Fruit fly (Drosophila melanogaster) whole organism, wandering third instar larva: Measurements from ENCODE around the gene a5.

Experiments used
- CG32264 ChIP-seq: fragments of 200-800 bp; sonication (Bioruptor generic); optimal IDR thresholded peaks from 2 replicates; lab custom pipeline; 2016; ENCODE audit warnings: missing biosample characterization, missing genetic modification characterization
- CG9705 ChIP-seq: fragments of 200-800 bp; sonication (Bioruptor generic); optimal IDR thresholded peaks from 2 replicates; lab custom pipeline; 2018; ENCODE audit warnings: missing biosample characterization, mild to moderate bottlenecking, missing genetic modification characterization
- Dfd ChIP-seq: fragments of >200 bp; optimal IDR thresholded peaks from 2 replicates; lab custom pipeline; 2017; ENCODE audit warnings: missing biosample characterization, missing genetic modification characterization
- GATAd ChIP-seq: sonication (Bioruptor generic); optimal IDR thresholded peaks from 2 replicates; lab custom pipeline; 2016; ENCODE audit warnings: missing biosample characterization, missing genetic modification characterization
- HLH106 ChIP-seq: fragments of 200-800 bp; optimal IDR thresholded peaks from 3 replicates; lab custom pipeline; 2019; ENCODE audit warnings: missing biosample characterization, mild to moderate bottlenecking, missing genetic modification characterization, moderate library complexity
- Hnf4 ChIP-seq: fragments of 200-800 bp; sonication (Bioruptor generic); optimal IDR thresholded peaks from 2 replicates; lab custom pipeline; 2016; ENCODE audit warnings: missing biosample characterization, mild to moderate bottlenecking, missing genetic modification characterization
- Hr78 ChIP-seq: fragments of >200 bp; optimal IDR thresholded peaks from 2 replicates; lab custom pipeline; 2017; ENCODE audit warnings: missing biosample characterization, missing genetic modification characterization
- Hr83 ChIP-seq: fragments of 200-300 bp; sonication (Bioruptor generic); optimal IDR thresholded peaks from 2 replicates; lab custom pipeline; 2016; ENCODE audit warnings: missing biosample characterization, mild to moderate bottlenecking, missing genetic modification characterization, moderate library complexity; ENCODE audit not compliant: poor library complexity, severe bottlenecking
- Jra ChIP-seq: sonication (Bioruptor generic); optimal IDR thresholded peaks from 2 replicates; lab custom pipeline; 2016; ENCODE audit warnings: missing biosample characterization, missing genetic modification characterization
- Mio ChIP-seq: sonication (Bioruptor generic); optimal IDR thresholded peaks from 2 replicates; lab custom pipeline; 2016; ENCODE audit warnings: missing biosample characterization, missing genetic modification characterization
- Myc ChIP-seq: fragments of >200 bp; optimal IDR thresholded peaks from 2 replicates; lab custom pipeline; 2017
- N ChIP-seq: fragments of >200 bp; optimal IDR thresholded peaks from 2 replicates; lab custom pipeline; 2018; ENCODE audit warnings: missing biosample characterization, missing external identifiers, missing genetic modification characterization
- OdsH ChIP-seq: fragments of 200-800 bp; sonication (Bioruptor generic); optimal IDR thresholded peaks from 2 replicates; lab custom pipeline; 2016; ENCODE audit warnings: missing biosample characterization, mild to moderate bottlenecking, missing genetic modification characterization
- Rel ChIP-seq, 2 experiments: fragments of 200-800 bp; sonication (Bioruptor generic) in 1 of 2; optimal IDR thresholded peaks; 2 replicates in 1 of 2; 3 replicates in 1 of 2; lab custom pipeline; 2016 to 2019; ENCODE audit warnings: mild to moderate bottlenecking in 2 of 2, missing biosample characterization in 2 of 2, missing genetic modification characterization in 2 of 2, moderate library complexity in 1 of 2
- Sp1 ChIP-seq: fragments of 200-800 bp; sonication (Bioruptor generic); optimal IDR thresholded peaks from 3 replicates; lab custom pipeline; 2019; ENCODE audit warnings: missing biosample characterization, mild to moderate bottlenecking, missing genetic modification characterization, moderate library complexity
- Vsx2 ChIP-seq: fragments of 200-300, 225-300 bp; sonication (Bioruptor generic); optimal IDR thresholded peaks from 2 replicates; lab custom pipeline; 2018; ENCODE audit warnings: missing biosample characterization, missing genetic modification characterization; ENCODE audit not compliant: partially characterized antibody
- br ChIP-seq: fragments of 200-800 bp; sonication (Bioruptor generic); optimal IDR thresholded peaks from 2 replicates; lab custom pipeline; 2016; ENCODE audit warnings: missing biosample characterization, missing genetic modification characterization
- brk ChIP-seq: fragments of 200-800 bp; sonication (Bioruptor generic); optimal IDR thresholded peaks from 2 replicates; lab custom pipeline; 2016; ENCODE audit warnings: missing biosample characterization, mild to moderate bottlenecking, missing genetic modification characterization
- dl ChIP-seq, 2 experiments: fragments of 175-275, 200-275 bp in 1 of 2; fragments of 200-275 bp in 1 of 2; sonication (Bioruptor generic); optimal IDR thresholded peaks; lab custom pipeline; 2018; ENCODE audit warnings: mild to moderate bottlenecking in 2 of 2, missing biosample characterization in 2 of 2, missing genetic modification characterization in 2 of 2, moderate library complexity in 2 of 2; ENCODE audit not compliant: partially characterized antibody in 2 of 2, insufficient read depth in 1 of 2
- dmrt93B ChIP-seq: fragments of 200-800 bp; sonication (Bioruptor generic); optimal IDR thresholded peaks from 2 replicates; lab custom pipeline; 2018; ENCODE audit warnings: missing biosample characterization, mild to moderate bottlenecking, missing genetic modification characterization
- dsf ChIP-seq: sonication (Bioruptor generic); optimal IDR thresholded peaks from 2 replicates; lab custom pipeline; 2016; ENCODE audit warnings: missing biosample characterization, missing genetic modification characterization, borderline replicate concordance
- ey ChIP-seq: fragments of 200-800 bp; sonication (Bioruptor generic); optimal IDR thresholded peaks from 2 replicates; lab custom pipeline; 2016; ENCODE audit warnings: missing biosample characterization, missing genetic modification characterization
- foxo ChIP-seq, 2 experiments: fragments of 200-800 bp; sonication (Bioruptor generic); optimal IDR thresholded peaks; 2 replicates in 1 of 2; 3 replicates in 1 of 2; lab custom pipeline; 2016 to 2017; ENCODE audit warnings: missing biosample characterization in 2 of 2, missing genetic modification characterization in 2 of 2
- h ChIP-seq: fragments of 200-800 bp; sonication (Bioruptor generic); optimal IDR thresholded peaks from 3 replicates; lab custom pipeline; 2016; ENCODE audit warnings: missing biosample characterization, mild to moderate bottlenecking, missing genetic modification characterization
- jim ChIP-seq: fragments of 175-275, 200-325 bp; sonication (Bioruptor generic); optimal IDR thresholded peaks from 2 replicates; lab custom pipeline; 2016; ENCODE audit warnings: missing biosample characterization, mild to moderate bottlenecking, missing genetic modification characterization
- lola ChIP-seq: fragments of >200 bp; optimal IDR thresholded peaks from 2 replicates; lab custom pipeline; 2017; ENCODE audit warnings: missing biosample characterization, missing genetic modification characterization
- pan ChIP-seq: fragments of >200 bp; optimal IDR thresholded peaks from 2 replicates; lab custom pipeline; 2017
- rgr ChIP-seq: fragments of 200-800 bp; sonication (Bioruptor generic); optimal IDR thresholded peaks from 3 replicates; lab custom pipeline; 2016; ENCODE audit warnings: missing biosample characterization, mild to moderate bottlenecking, missing genetic modification characterization
- sv ChIP-seq: fragments of 200-800 bp; sonication (Bioruptor generic); optimal IDR thresholded peaks from 3 replicates; lab custom pipeline; 2016; ENCODE audit warnings: missing biosample characterization, missing genetic modification characterization
- tai ChIP-seq: sonication (Bioruptor generic); optimal IDR thresholded peaks from 2 replicates; lab custom pipeline; 2016; ENCODE audit warnings: missing biosample characterization, missing genetic modification characterization
- usp ChIP-seq: fragments of >200 bp; optimal IDR thresholded peaks from 2 replicates; lab custom pipeline; 2017; ENCODE audit warnings: missing biosample characterization, missing genetic modification characterization
- woc ChIP-seq: sonication (Bioruptor generic); optimal IDR thresholded peaks from 2 replicates; lab custom pipeline; 2016; ENCODE audit warnings: missing biosample characterization, mild to moderate bottlenecking, missing genetic modification characterization

a5 gene

DNA sequence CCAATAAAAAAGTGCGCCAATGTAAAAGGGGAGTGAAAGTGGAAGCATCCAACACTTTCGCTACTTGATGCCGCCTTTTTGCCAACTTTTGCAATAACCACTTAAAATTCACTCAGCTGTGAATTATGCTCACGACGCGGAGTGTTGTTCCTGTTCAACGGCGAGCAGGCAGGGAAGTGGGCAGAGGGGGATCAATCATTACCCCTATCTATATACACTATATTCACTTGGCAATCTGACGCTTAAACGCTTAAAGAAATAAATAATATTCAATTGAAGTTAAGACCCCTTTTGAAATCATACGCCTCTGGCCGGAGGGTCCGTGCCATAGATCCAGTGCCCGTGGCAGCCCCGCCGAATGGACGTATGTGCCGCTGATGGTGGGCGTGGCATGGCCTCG, 13.7 kb upstream of the a5 start:
- no peak for TF ChIP-seq HLH106 (tag; lab: Kevin White, UChicago)
- TF ChIP-seq Hnf4 (GFP tag; lab: Kevin White, UChicago), result no peak
- no peak for TF ChIP-seq Hr83
- TF ChIP-seq usp (GFP tag; lab: Kevin White, UChicago), result no peak
- no peak for TF ChIP-seq brk
- no peak for TF ChIP-seq CG32264 (GFP tag; lab: Kevin White, UChicago)
- no peak for TF ChIP-seq OdsH (GFP tag; lab: Kevin White, UChicago)
- no peak for TF ChIP-seq dsf (GFP tag; lab: Kevin White, UChicago)
- no peak for TF ChIP-seq ey (GFP tag; lab: Kevin White, UChicago)
- no peak for TF ChIP-seq Myc
- TF ChIP-seq N, result no peak

DNA sequence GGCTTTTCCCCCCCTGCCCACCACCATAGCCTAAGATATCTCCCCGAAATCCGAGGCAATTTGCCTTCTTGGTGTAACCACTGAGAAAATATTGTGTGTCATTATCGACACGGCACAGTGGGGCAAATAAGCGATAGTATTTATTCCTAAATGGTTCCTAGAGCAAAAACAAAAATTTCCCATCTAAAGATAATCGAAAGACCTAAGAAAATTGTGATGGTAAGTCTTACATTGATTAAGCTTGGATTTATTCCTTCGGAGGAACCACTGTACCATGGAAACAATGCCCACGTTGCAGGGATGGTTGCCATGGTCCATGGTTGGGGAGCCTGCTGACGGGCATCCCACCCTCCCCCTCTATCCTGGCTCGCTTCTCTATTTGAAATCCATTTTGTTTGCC, 12.5 kb upstream of the a5 start:
- no peak for TF ChIP-seq CG9705
- TF ChIP-seq sv (GFP tag; lab: Kevin White, UChicago), result no peak
- TF ChIP-seq jim (GFP tag; lab: Kevin White, UChicago), result no peak
- TF ChIP-seq GATAd, result no peak
- no peak for TF ChIP-seq Sp1
- no peak for TF ChIP-seq usp (GFP tag; lab: Kevin White, UChicago)
- peak in 1 of 2 experiments; percentile 7 for TF ChIP-seq foxo (GFP tag; optimal IDR thresholded peaks at IDR 0.05; lab: Kevin White, UChicago)
- TF ChIP-seq, all 38 proteins: peak for 1

DNA sequence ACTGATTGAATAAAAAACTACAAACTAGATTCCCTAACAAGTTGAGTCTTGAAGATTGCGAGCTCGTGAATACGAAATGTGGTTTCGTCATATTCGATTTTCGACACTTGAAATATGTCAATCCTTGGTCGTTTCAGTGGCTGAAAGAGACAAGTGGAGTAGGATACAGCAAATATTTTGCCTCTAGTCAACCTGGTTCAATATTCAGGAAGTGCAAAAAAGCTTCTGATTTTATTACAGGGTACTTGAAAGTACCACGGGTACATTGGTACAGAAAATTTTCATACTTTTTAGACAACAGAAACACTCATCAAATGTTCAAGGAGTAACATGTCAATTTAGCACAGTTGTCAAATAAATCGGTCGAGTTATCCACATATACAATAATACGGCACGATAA, 4.9 kb downstream of the a5 start, which contains the start of gene CG5440:
TSS of gene CG5440 (plus strand) at position 301 of the 400 bp plus-strand sequence.
- no peak for TF ChIP-seq jim (GFP tag; lab: Kevin White, UChicago)
- TF ChIP-seq Jra (GFP tag; lab: Kevin White, UChicago), result no peak
- no peak for TF ChIP-seq N
- TF ChIP-seq sv (GFP tag; lab: Kevin White, UChicago), result no peak
- no peak for TF ChIP-seq GATAd
- TF ChIP-seq Rel (GFP tag; optimal IDR thresholded peaks at IDR 0.05; lab: Kevin White, UChicago), result no peak
- no peak for TF ChIP-seq Rel (tag; optimal IDR thresholded peaks at IDR 0.05; lab: Kevin White, UChicago)
- TF ChIP-seq ey (GFP tag; lab: Kevin White, UChicago), result no peak
- no peak for TF ChIP-seq Vsx2
- TF ChIP-seq br (GFP tag; lab: Kevin White, UChicago), result no peak

DNA sequence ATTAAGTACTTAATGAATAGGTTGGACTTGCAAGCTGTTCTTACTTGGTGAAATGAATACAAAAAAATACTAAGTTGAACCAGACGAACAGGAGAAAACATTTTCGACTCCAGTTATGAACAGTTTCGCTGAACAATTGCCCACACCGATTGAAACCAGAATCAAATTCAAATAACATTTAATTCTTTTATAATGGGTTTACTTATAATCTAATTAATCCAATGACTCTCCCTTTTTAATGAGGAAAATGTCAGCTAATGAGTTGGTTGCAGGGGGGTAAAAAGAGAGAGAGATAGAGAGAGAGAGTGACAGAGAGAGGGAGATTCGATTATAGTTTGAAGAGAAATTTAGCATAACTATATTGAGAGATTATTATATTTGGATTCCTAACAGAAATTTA, 13.0 kb downstream of the a5 start, which contains the start of gene CG33923:
TSS of gene CG33923 (minus strand) at position 101 of the 400 bp plus-strand sequence.
- TF ChIP-seq Mio (GFP tag; lab: Kevin White, UChicago) (no peak), CG32264 (GFP tag; lab: Kevin White, UChicago) (no peak), tai (GFP tag; lab: Kevin White, UChicago) (no peak), dl (GFP tag; optimal IDR thresholded peaks at IDR 0.05; lab: Kevin White, UChicago; ENCODE audit: insufficient read depth in 1 of 2, partially characterized antibody in 2 of 2) (no peak), OdsH (GFP tag; lab: Kevin White, UChicago) (no peak), HLH106 (tag; lab: Kevin White, UChicago) (no peak), lola (GFP tag; lab: Kevin White, UChicago) (no peak), br (GFP tag; lab: Kevin White, UChicago) (no peak), rgr (GFP tag; lab: Kevin White, UChicago) (no peak), jim (GFP tag; lab: Kevin White, UChicago) (no peak), Jra (GFP tag; lab: Kevin White, UChicago) (no peak)

DNA sequence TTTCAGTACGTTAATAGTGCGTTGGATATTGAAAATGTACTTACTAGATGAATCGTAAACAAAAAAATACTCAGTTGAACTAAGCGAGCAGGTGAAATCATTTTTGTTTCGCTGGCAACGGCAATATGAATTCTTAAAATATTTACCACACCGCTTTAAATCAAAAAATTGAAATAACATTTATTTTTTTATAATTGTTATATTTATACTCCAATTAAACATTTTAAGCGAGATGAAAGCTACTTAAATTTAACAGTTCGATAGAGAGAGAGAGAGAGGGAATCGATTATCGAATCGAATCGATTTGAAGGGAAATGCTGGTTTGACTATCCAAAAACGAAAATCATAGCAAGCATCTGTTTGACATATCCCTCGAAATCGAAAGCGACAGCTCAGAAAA, 15.1 kb downstream of the a5 start, which contains the start of the genes CG33922 and Cdlc2:
TSS of gene CG33922 (minus strand) at position 101 of the 400 bp plus-strand sequence.
TSS of gene Cdlc2 (plus strand) at position 330 of the 400 bp plus-strand sequence.
- no peak for TF ChIP-seq woc (GFP tag; lab: Kevin White, UChicago)
- no peak for TF ChIP-seq Vsx2
- no peak for TF ChIP-seq jim (GFP tag; lab: Kevin White, UChicago)
- no peak for TF ChIP-seq dmrt93B (GFP tag; lab: Kevin White, UChicago)
- TF ChIP-seq pan (lab: Kevin White, UChicago), result no peak
- no peak for TF ChIP-seq usp (GFP tag; lab: Kevin White, UChicago)
- TF ChIP-seq Dfd, result no peak
- TF ChIP-seq h (GFP tag; lab: Kevin White, UChicago), result no peak
- no peak for TF ChIP-seq CG32264 (GFP tag; lab: Kevin White, UChicago)
- TF ChIP-seq HLH106 (tag; lab: Kevin White, UChicago), result no peak
- TF ChIP-seq OdsH (GFP tag; lab: Kevin White, UChicago), result no peak
- no peak for TF ChIP-seq Hr78 (GFP tag; lab: Kevin White, UChicago)
- no peak for TF ChIP-seq GATAd
- no peak for TF ChIP-seq foxo (GFP tag; optimal IDR thresholded peaks at IDR 0.05; lab: Kevin White, UChicago)
- no peak for TF ChIP-seq CG9705
- no peak for TF ChIP-seq Jra (GFP tag; lab: Kevin White, UChicago)
- no peak for TF ChIP-seq Mio (GFP tag; lab: Kevin White, UChicago)
- no peak for TF ChIP-seq lola (GFP tag; lab: Kevin White, UChicago)
- no peak for TF ChIP-seq ey (GFP tag; lab: Kevin White, UChicago)
